Worm (Caenorhabditis elegans): ENCODE results near the gene C41G11.1.
A peak's percentile ranks its signal among the peaks of the same experiment; 100 is the strongest.

C41G11.1 gene

ce11 chrX:5696197-5696596 is 23.8 kb downstream of the C41G11.1 start (continued):
- TF ChIP-seq dpff-1 (tag; optimal IDR thresholded peaks at IDR 0.05) (no peak), lin-26 (GFP tag; IDR thresholded peaks at IDR 0.05) (peak; percentile 76), Y53F4B.3 (GFP tag; IDR thresholded peaks at IDR 0.05) (no peak), zfh-2 (GFP tag; conservative IDR thresholded peaks at IDR 0.05) (peak; percentile 64), tbp1 (GFP tag; optimal IDR thresholded peaks at IDR 0.05) (peak; percentile 23), ekl-4 (GFP tag; IDR thresholded peaks at IDR 0.05) (peak; percentile 48; the same call in 1 of the 2 replicates), nfya-2 (GFP tag; IDR thresholded peaks at IDR 0.05) (no peak), madf-3 (GFP tag; IDR thresholded peaks at IDR 0.05) (no peak), F10E7.11 (tag; optimal IDR thresholded peaks at IDR 0.05) (no peak), sea-2 (GFP tag; IDR thresholded peaks at IDR 0.05) (no peak), K11D2.4 (GFP tag; IDR thresholded peaks at IDR 0.05) (peak; percentile 49), unc-130 (GFP tag; optimal IDR thresholded peaks at IDR 0.05) (no peak), ZK185.1 (tag; optimal IDR thresholded peaks at IDR 0.05; ENCODE audit: poor library complexity, severe bottlenecking) (peak; percentile 19), F37B4.10 (GFP tag; IDR thresholded peaks at IDR 0.05) (no peak), Y67H2A.10 (GFP tag; conservative IDR thresholded peaks at IDR 0.05) (no peak), D2030.7 (GFP tag; IDR thresholded peaks at IDR 0.05) (no peak), cebp-1 (GFP tag; IDR thresholded peaks at IDR 0.05) (0 out of 2 replicates have a peak, but pooled peaks have one; percentile 21), cebp-1 (tag; optimal IDR thresholded peaks at IDR 0.05) (no peak), unc-62 (GFP tag; optimal IDR thresholded peaks at IDR 0.05) (no peak), lin-54 (GFP tag; optimal IDR thresholded peaks at IDR 0.05) (peak; percentile 6), hmg-1.2 (GFP tag; IDR thresholded peaks at IDR 0.05) (peak; percentile 22; the same call in 1 of the 2 replicates), F57C9.4 (tag; optimal IDR thresholded peaks at IDR 0.05) (no peak), ztf-6 (GFP tag; IDR thresholded peaks at IDR 0.05) (no peak), attf-5 (GFP tag; optimal IDR thresholded peaks at IDR 0.05) (peak; percentile 30), lin-40 (tag; optimal IDR thresholded peaks at IDR 0.05) (peak; percentile 34), dox-1 (GFP tag; IDR thresholded peaks at IDR 0.05) (peak; percentile 72), C06A6.2 (GFP tag; conservative IDR thresholded peaks at IDR 0.05) (0 out of 2 replicates have a peak, but pooled peaks have one; percentile 38), hmg-20 (GFP tag; IDR thresholded peaks at IDR 0.05) (no peak), nhr-27 (tag; optimal IDR thresholded peaks at IDR 0.05) (no peak), mcd-1 (GFP tag; IDR thresholded peaks at IDR 0.05) (0 out of 2 replicates have a peak, but pooled peaks have one; percentile 32)

- no peak for TF ChIP-seq egl-18 (GFP tag; IDR thresholded peaks at IDR 0.05)
- TF ChIP-seq F10E7.11 (tag; optimal IDR thresholded peaks at IDR 0.05): no peak
- TF ChIP-seq nhr-80 (tag; optimal IDR thresholded peaks at IDR 0.05): peak; percentile 24
- no peak for TF ChIP-seq rpc-1 (optimal IDR thresholded peaks at IDR 0.05)
- no peak for TF ChIP-seq rpc-1 (tag; optimal IDR thresholded peaks at IDR 0.05)
- no peak for TF ChIP-seq Y53F4B.3 (GFP tag; IDR thresholded peaks at IDR 0.05)
- no peak for TF ChIP-seq attf-3 (GFP tag; conservative IDR thresholded peaks at IDR 0.05)
- TF ChIP-seq pha-4 (tag; optimal IDR thresholded peaks at IDR 0.05): no peak
- TF ChIP-seq unc-62 (GFP tag; optimal IDR thresholded peaks at IDR 0.05): peak; percentile 54
Observed at ce11 chrX:5695416-5695815, 24.6 kb downstream of the C41G11.1 start.

ce11 chrX:5692099-5692498 is 27.9 kb downstream of the C41G11.1 start, which contains the start of gene W01C8.1:
W01C8.1 (plus strand) TSS chrX:5692399.
- TF ChIP-seq F57C9.4 (tag; optimal IDR thresholded peaks at IDR 0.05) (no peak), cebp-1 (GFP tag; IDR thresholded peaks at IDR 0.05) (no peak), cebp-1 (tag; optimal IDR thresholded peaks at IDR 0.05) (no peak), dox-1 (GFP tag; IDR thresholded peaks at IDR 0.05) (no peak), mxl-1 (tag; optimal IDR thresholded peaks at IDR 0.05) (no peak), lin-26 (GFP tag; IDR thresholded peaks at IDR 0.05) (no peak), mel-28 (tag; optimal IDR thresholded peaks at IDR 0.05; ENCODE audit: borderline replicate concordance) (no peak), B0019.2 (GFP tag; conservative IDR thresholded peaks at IDR 0.05) (no peak), T26A5.8 (tag; optimal IDR thresholded peaks at IDR 0.05) (no peak)
